Fruit fly (Drosophila melanogaster) whole organism, wandering third instar larva: Measurements from ENCODE around the gene CG42590.
A peak's percentile ranks its signal among the peaks of the same experiment; 100 is the strongest.

Experiments
- Abd-B ChIP-seq: fragments of >200 bp; optimal IDR thresholded peaks from 2 replicates; lab custom pipeline; 2017; ENCODE audit warnings: missing biosample characterization, missing genetic modification characterization
- CG32264 ChIP-seq: fragments of 200-800 bp; sonication (Bioruptor generic); optimal IDR thresholded peaks from 2 replicates; lab custom pipeline; 2016; ENCODE audit warnings: missing biosample characterization, missing genetic modification characterization
- CG9705 ChIP-seq: fragments of 200-800 bp; sonication (Bioruptor generic); optimal IDR thresholded peaks from 2 replicates; lab custom pipeline; 2018; ENCODE audit warnings: missing biosample characterization, mild to moderate bottlenecking, missing genetic modification characterization
- CrebA ChIP-seq: fragments of 200-800 bp; sonication (Bioruptor generic); optimal IDR thresholded peaks from 2 replicates; lab custom pipeline; 2016; ENCODE audit warnings: missing biosample characterization, mild to moderate bottlenecking, missing genetic modification characterization, borderline replicate concordance
- Dfd ChIP-seq: fragments of >200 bp; optimal IDR thresholded peaks from 2 replicates; lab custom pipeline; 2017; ENCODE audit warnings: missing biosample characterization, missing genetic modification characterization
- Dif ChIP-seq: fragments of 200-275, 200-300 bp; sonication (Bioruptor generic); optimal IDR thresholded peaks from 2 replicates; lab custom pipeline; 2018; ENCODE audit warnings: missing biosample characterization, missing genetic modification characterization; ENCODE audit not compliant: partially characterized antibody
- GATAd ChIP-seq: sonication (Bioruptor generic); optimal IDR thresholded peaks from 2 replicates; lab custom pipeline; 2016; ENCODE audit warnings: missing biosample characterization, missing genetic modification characterization
- HLH106 ChIP-seq: fragments of 200-800 bp; optimal IDR thresholded peaks from 3 replicates; lab custom pipeline; 2019; ENCODE audit warnings: missing biosample characterization, mild to moderate bottlenecking, missing genetic modification characterization, moderate library complexity
- Hnf4 ChIP-seq: fragments of 200-800 bp; sonication (Bioruptor generic); optimal IDR thresholded peaks from 2 replicates; lab custom pipeline; 2016; ENCODE audit warnings: missing biosample characterization, mild to moderate bottlenecking, missing genetic modification characterization
- Hr78 ChIP-seq: fragments of >200 bp; optimal IDR thresholded peaks from 2 replicates; lab custom pipeline; 2017; ENCODE audit warnings: missing biosample characterization, missing genetic modification characterization
- Hr83 ChIP-seq: fragments of 200-300 bp; sonication (Bioruptor generic); optimal IDR thresholded peaks from 2 replicates; lab custom pipeline; 2016; ENCODE audit warnings: missing biosample characterization, mild to moderate bottlenecking, missing genetic modification characterization, moderate library complexity; ENCODE audit not compliant: poor library complexity, severe bottlenecking
- Jra ChIP-seq: sonication (Bioruptor generic); optimal IDR thresholded peaks from 2 replicates; lab custom pipeline; 2016; ENCODE audit warnings: missing biosample characterization, missing genetic modification characterization
- Mio ChIP-seq: sonication (Bioruptor generic); optimal IDR thresholded peaks from 2 replicates; lab custom pipeline; 2016; ENCODE audit warnings: missing biosample characterization, missing genetic modification characterization
- Myc ChIP-seq: fragments of >200 bp; optimal IDR thresholded peaks from 2 replicates; lab custom pipeline; 2017
- N ChIP-seq: fragments of >200 bp; optimal IDR thresholded peaks from 2 replicates; lab custom pipeline; 2018; ENCODE audit warnings: missing biosample characterization, missing external identifiers, missing genetic modification characterization
- OdsH ChIP-seq: fragments of 200-800 bp; sonication (Bioruptor generic); optimal IDR thresholded peaks from 2 replicates; lab custom pipeline; 2016; ENCODE audit warnings: missing biosample characterization, mild to moderate bottlenecking, missing genetic modification characterization
- Rel ChIP-seq, 2 experiments: fragments of 200-800 bp; sonication (Bioruptor generic) in 1 of 2; optimal IDR thresholded peaks; 2 replicates in 1 of 2; 3 replicates in 1 of 2; lab custom pipeline; 2016 to 2019; ENCODE audit warnings: mild to moderate bottlenecking in 2 of 2, missing biosample characterization in 2 of 2, missing genetic modification characterization in 2 of 2, moderate library complexity in 1 of 2
- Sp1 ChIP-seq: fragments of 200-800 bp; sonication (Bioruptor generic); optimal IDR thresholded peaks from 3 replicates; lab custom pipeline; 2019; ENCODE audit warnings: missing biosample characterization, mild to moderate bottlenecking, missing genetic modification characterization, moderate library complexity
- Vsx2 ChIP-seq: fragments of 200-300, 225-300 bp; sonication (Bioruptor generic); optimal IDR thresholded peaks from 2 replicates; lab custom pipeline; 2018; ENCODE audit warnings: missing biosample characterization, missing genetic modification characterization; ENCODE audit not compliant: partially characterized antibody
- br ChIP-seq: fragments of 200-800 bp; sonication (Bioruptor generic); optimal IDR thresholded peaks from 2 replicates; lab custom pipeline; 2016; ENCODE audit warnings: missing biosample characterization, missing genetic modification characterization
- brk ChIP-seq: fragments of 200-800 bp; sonication (Bioruptor generic); optimal IDR thresholded peaks from 2 replicates; lab custom pipeline; 2016; ENCODE audit warnings: missing biosample characterization, mild to moderate bottlenecking, missing genetic modification characterization
- dl ChIP-seq, 2 experiments: fragments of 175-275, 200-275 bp in 1 of 2; fragments of 200-275 bp in 1 of 2; sonication (Bioruptor generic); optimal IDR thresholded peaks; lab custom pipeline; 2018; ENCODE audit warnings: mild to moderate bottlenecking in 2 of 2, missing biosample characterization in 2 of 2, missing genetic modification characterization in 2 of 2, moderate library complexity in 2 of 2; ENCODE audit not compliant: partially characterized antibody in 2 of 2, insufficient read depth in 1 of 2
- dmrt93B ChIP-seq: fragments of 200-800 bp; sonication (Bioruptor generic); optimal IDR thresholded peaks from 2 replicates; lab custom pipeline; 2018; ENCODE audit warnings: missing biosample characterization, mild to moderate bottlenecking, missing genetic modification characterization
- dsf ChIP-seq: sonication (Bioruptor generic); optimal IDR thresholded peaks from 2 replicates; lab custom pipeline; 2016; ENCODE audit warnings: missing biosample characterization, missing genetic modification characterization, borderline replicate concordance
- ey ChIP-seq: fragments of 200-800 bp; sonication (Bioruptor generic); optimal IDR thresholded peaks from 2 replicates; lab custom pipeline; 2016; ENCODE audit warnings: missing biosample characterization, missing genetic modification characterization
- foxo ChIP-seq, 2 experiments: fragments of 200-800 bp; sonication (Bioruptor generic); optimal IDR thresholded peaks; 2 replicates in 1 of 2; 3 replicates in 1 of 2; lab custom pipeline; 2016 to 2017; ENCODE audit warnings: missing biosample characterization in 2 of 2, missing genetic modification characterization in 2 of 2
- fru ChIP-seq: fragments of 200-800 bp; sonication (Bioruptor generic); optimal IDR thresholded peaks from 3 replicates; lab custom pipeline; 2016; ENCODE audit warnings: missing biosample characterization, mild to moderate bottlenecking, missing genetic modification characterization
- h ChIP-seq: fragments of 200-800 bp; sonication (Bioruptor generic); optimal IDR thresholded peaks from 3 replicates; lab custom pipeline; 2016; ENCODE audit warnings: missing biosample characterization, mild to moderate bottlenecking, missing genetic modification characterization
- jim ChIP-seq: fragments of 175-275, 200-325 bp; sonication (Bioruptor generic); optimal IDR thresholded peaks from 2 replicates; lab custom pipeline; 2016; ENCODE audit warnings: missing biosample characterization, mild to moderate bottlenecking, missing genetic modification characterization
- lola ChIP-seq: fragments of >200 bp; optimal IDR thresholded peaks from 2 replicates; lab custom pipeline; 2017; ENCODE audit warnings: missing biosample characterization, missing genetic modification characterization
- pan ChIP-seq: fragments of >200 bp; optimal IDR thresholded peaks from 2 replicates; lab custom pipeline; 2017
- psq ChIP-seq: fragments of 200-800 bp; sonication (Bioruptor generic); optimal IDR thresholded peaks from 3 replicates; lab custom pipeline; 2017; ENCODE audit warnings: missing biosample characterization, mild to moderate bottlenecking, missing genetic modification characterization, moderate library complexity
- rgr ChIP-seq: fragments of 200-800 bp; sonication (Bioruptor generic); optimal IDR thresholded peaks from 3 replicates; lab custom pipeline; 2016; ENCODE audit warnings: missing biosample characterization, mild to moderate bottlenecking, missing genetic modification characterization
- sage ChIP-seq: fragments of 200-800 bp; sonication (Bioruptor generic); optimal IDR thresholded peaks from 2 replicates; lab custom pipeline; 2016; ENCODE audit warnings: missing biosample characterization, mild to moderate bottlenecking, missing genetic modification characterization
- sv ChIP-seq: fragments of 200-800 bp; sonication (Bioruptor generic); optimal IDR thresholded peaks from 3 replicates; lab custom pipeline; 2016; ENCODE audit warnings: missing biosample characterization, missing genetic modification characterization
- tai ChIP-seq: sonication (Bioruptor generic); optimal IDR thresholded peaks from 2 replicates; lab custom pipeline; 2016; ENCODE audit warnings: missing biosample characterization, missing genetic modification characterization
- usp ChIP-seq: fragments of >200 bp; optimal IDR thresholded peaks from 2 replicates; lab custom pipeline; 2017; ENCODE audit warnings: missing biosample characterization, missing genetic modification characterization
- woc ChIP-seq: sonication (Bioruptor generic); optimal IDR thresholded peaks from 2 replicates; lab custom pipeline; 2016; ENCODE audit warnings: missing biosample characterization, mild to moderate bottlenecking, missing genetic modification characterization

The CG42590 gene

dm6 chr3L:8027666-8028314 is 41.3 kb downstream of the CG42590 start:
- no peak for TF ChIP-seq Hr83 (GFP tag; lab: Kevin White, UChicago)
- TF ChIP-seq jim: no peak
- no peak for TF ChIP-seq GATAd
- no peak for TF ChIP-seq sage (GFP tag; lab: Kevin White, UChicago)
- no peak for TF ChIP-seq usp
- TF ChIP-seq Abd-B: no peak
- TF ChIP-seq psq (GFP tag; lab: Kevin White, UChicago): peak; percentile 31
- TF ChIP-seq brk (GFP tag; lab: Kevin White, UChicago): peak; percentile 37
- TF ChIP-seq lola (GFP tag; lab: Kevin White, UChicago): no peak
- TF ChIP-seq rgr: peak; percentile 63
- TF ChIP-seq Sp1 (GFP tag; lab: Kevin White, UChicago): peak; percentile 63
- TF ChIP-seq Hnf4 (GFP tag; lab: Kevin White, UChicago): peak; percentile 37
- TF ChIP-seq pan (lab: Kevin White, UChicago): no peak
- no peak for TF ChIP-seq Mio (GFP tag; lab: Kevin White, UChicago)
- no peak for TF ChIP-seq dsf
- TF ChIP-seq Myc (lab: Kevin White, UChicago): no peak
- peak; percentile 40 for TF ChIP-seq ey (GFP tag; lab: Kevin White, UChicago)
- no peak for TF ChIP-seq Jra (GFP tag; lab: Kevin White, UChicago)
- TF ChIP-seq woc (GFP tag; lab: Kevin White, UChicago): no peak
- peak; percentile 71 for TF ChIP-seq Dfd (GFP tag; lab: Kevin White, UChicago)
- peak in 1 of 2 experiments; percentile 66 for TF ChIP-seq foxo (GFP tag; optimal IDR thresholded peaks at IDR 0.05; lab: Kevin White, UChicago)
- TF ChIP-seq Hr78: no peak
- TF ChIP-seq h (GFP tag; lab: Kevin White, UChicago): peak; percentile 58
- no peak for TF ChIP-seq sv (GFP tag; lab: Kevin White, UChicago)
- peak; percentile 48 for TF ChIP-seq fru (GFP tag; lab: Kevin White, UChicago)
- no peak for TF ChIP-seq CrebA
- TF ChIP-seq HLH106 (tag; lab: Kevin White, UChicago): peak; percentile 60
- TF ChIP-seq dl (GFP tag; optimal IDR thresholded peaks at IDR 0.05; lab: Kevin White, UChicago; ENCODE audit: insufficient read depth in 1 of 2, partially characterized antibody in 2 of 2): no peak
- no peak for TF ChIP-seq Dif (GFP tag; lab: Kevin White, UChicago)
- peak; percentile 1 for TF ChIP-seq br (GFP tag; lab: Kevin White, UChicago)
- no peak for TF ChIP-seq Vsx2 (GFP tag; lab: Kevin White, UChicago)
- no peak for TF ChIP-seq Rel (GFP tag; optimal IDR thresholded peaks at IDR 0.05; lab: Kevin White, UChicago)
- TF ChIP-seq Rel (tag; optimal IDR thresholded peaks at IDR 0.05; lab: Kevin White, UChicago): no peak
- TF ChIP-seq tai (GFP tag; lab: Kevin White, UChicago): no peak
- no peak for TF ChIP-seq N (GFP tag; lab: Kevin White, UChicago)
- no peak for TF ChIP-seq CG32264 (GFP tag; lab: Kevin White, UChicago)
- peak; percentile 53 for TF ChIP-seq dmrt93B (GFP tag; lab: Kevin White, UChicago)
- TF ChIP-seq CG9705 (GFP tag; lab: Kevin White, UChicago): no peak
- peak; percentile 69 for TF ChIP-seq OdsH (GFP tag; lab: Kevin White, UChicago)

DNA sequence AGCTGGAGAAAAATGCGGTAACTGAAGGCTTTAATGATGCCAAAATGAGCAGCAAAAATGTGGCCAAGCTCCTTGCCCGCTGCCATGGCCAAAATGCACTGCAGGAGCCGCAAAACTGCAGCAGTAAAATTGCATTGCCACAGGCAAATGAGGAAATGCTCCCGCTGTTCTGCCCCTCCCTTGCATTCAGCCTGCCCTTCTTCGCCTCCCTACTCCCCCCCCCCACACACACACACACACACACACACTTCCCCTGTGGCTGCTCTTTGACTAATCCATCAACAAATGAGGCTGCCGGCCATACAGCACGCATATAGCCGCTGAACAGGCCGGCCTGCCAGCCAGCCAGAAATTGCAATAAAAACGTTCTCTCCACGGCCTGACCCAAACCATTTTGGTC is 41.9 kb downstream of the CG42590 start:
- TF ChIP-seq Dfd (GFP tag; lab: Kevin White, UChicago): peak; percentile 59
- no peak for TF ChIP-seq CrebA
